Fruit fly (Drosophila melanogaster) S2 (cell line): ENCODE results near the gene CG42870.

ENCODE experiments used
- CG8478 ChIP-seq: fragments of >200 bp; optimal IDR thresholded peaks from 2 replicates; lab custom pipeline; 2018
- CTCF ChIP-seq, 2 experiments: fragments of >200 bp; optimal IDR thresholded peaks; 2 replicates each; lab custom pipeline; 2018

DNA sequence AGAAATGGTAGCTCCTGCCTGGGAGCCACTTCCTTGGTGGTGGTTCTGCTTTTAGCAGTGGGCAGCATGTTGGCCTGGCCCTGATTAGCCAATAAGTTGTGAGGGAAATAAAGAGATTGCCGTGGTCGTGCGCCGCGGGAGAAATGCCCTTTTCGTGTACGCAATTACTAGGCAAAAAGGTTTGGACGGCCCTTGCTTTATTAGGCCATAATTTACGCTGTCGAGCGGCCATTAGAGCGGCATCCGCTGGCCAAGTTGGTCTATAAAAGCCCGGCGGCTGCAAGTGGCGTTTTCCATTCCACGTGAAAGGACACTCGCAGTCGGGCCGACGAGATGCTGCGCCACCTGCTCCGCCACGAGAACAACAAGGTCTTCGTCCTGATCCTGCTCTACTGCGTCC is 32.1 kb upstream of the CG42870 start, which contains the start of gene Burs:
- TF ChIP-seq CG8478 (lab: Kevin White, UChicago), result no peak
- no peak for TF ChIP-seq CTCF (optimal IDR thresholded peaks at IDR 0.05; lab: Kevin White, UChicago)
